Worm (Caenorhabditis elegans) whole organism, L3 larva: ENCODE results near the gene egl-43.

Experiments
- R02D3.7 ChIP-seq: fragments of 150-350 bp; optimal IDR thresholded peaks from 2 replicates; lab custom pipeline; 2014; ENCODE audit warnings: missing biosample characterization, missing genetic modification characterization
- aly-2 ChIP-seq: fragments of 150-350 bp; optimal IDR thresholded peaks from 2 replicates; lab custom pipeline; 2014; ENCODE audit warnings: missing biosample characterization, missing genetic modification characterization
- ama-1 ChIP-seq: fragments of 150-350 bp; optimal IDR thresholded peaks from 2 replicates; lab custom pipeline; 2018
- hmg-11 ChIP-seq: sonication (generic microtip); optimal IDR thresholded peaks from 2 replicates; lab custom pipeline; 2016; ENCODE audit warnings: missing genetic modification characterization, missing compliant biosample characterization
- jun-1 ChIP-seq: fragments of 150-350 bp; optimal IDR thresholded peaks from 2 replicates; lab custom pipeline; 2014; ENCODE audit warnings: missing biosample characterization, missing genetic modification reagents, missing genetic modification characterization
- lsy-12 ChIP-seq: sonication (generic microtip); optimal IDR thresholded peaks from 2 replicates; lab custom pipeline; 2016; ENCODE audit warnings: mild to moderate bottlenecking, missing genetic modification characterization, missing compliant biosample characterization
- nhr-12 ChIP-seq: fragments of 150-350 bp; optimal IDR thresholded peaks from 2 replicates; lab custom pipeline; 2014; ENCODE audit warnings: missing biosample characterization, missing genetic modification characterization
- nhr-237 ChIP-seq: fragments of 150-350 bp; optimal IDR thresholded peaks from 2 replicates; lab custom pipeline; 2014; ENCODE audit warnings: missing biosample characterization, missing genetic modification characterization
- unc-62 ChIP-seq: fragments of 150-350 bp; sonication (generic microtip); optimal IDR thresholded peaks from 4 replicates; lab custom pipeline; 2014; ENCODE audit warnings: missing biosample characterization, missing genetic modification reagents, missing genetic modification characterization
- ztf-11 ChIP-seq: fragments of 150-350 bp; optimal IDR thresholded peaks from 2 replicates; lab custom pipeline; 2014; ENCODE audit warnings: missing biosample characterization, missing genetic modification characterization

ce11 chrII:9936859-9937258 is 18.1 kb upstream of the egl-43 start, which contains the start of gene C05C10.3:
- TF ChIP-seq ztf-11 (tag; lab: Kevin White, UChicago) (no peak), aly-2 (tag; lab: Kevin White, UChicago) (no peak), R02D3.7 (no peak), ama-1 (lab: Kevin White, UChicago) (no peak), unc-62 (GFP tag; lab: Kevin White, UChicago) (no peak), lsy-12 (tag; lab: Kevin White, UChicago) (no peak), hmg-11 (tag; lab: Kevin White, UChicago) (no peak), jun-1 (tag; lab: Kevin White, UChicago) (no peak), nhr-237 (tag; lab: Kevin White, UChicago) (no peak), nhr-12 (tag; lab: Kevin White, UChicago) (no peak)
